Worm (Caenorhabditis elegans) whole organism, L4 larva: ENCODE results near the gene unc-23.

ENCODE experiments used
- ceh-82 ChIP-seq: sonication (generic microtip); optimal IDR thresholded peaks from 2 replicates; lab custom pipeline; 2017; ENCODE audit warnings: missing biosample characterization, missing genetic modification characterization
- hlh-11 ChIP-seq: fragments of 200-800 bp; sonication (Bioruptor generic); optimal IDR thresholded peaks from 2 replicates; lab custom pipeline; 2018; ENCODE audit warnings: mild to moderate bottlenecking, missing genetic modification characterization, missing compliant biosample characterization
- lin-1 ChIP-seq: fragments of 200-800 bp; sonication (Bioruptor generic); IDR thresholded peaks from 2 replicates; pipeline ENCODE4 v1.3.6; 2022; ENCODE audit warnings: missing genetic modification reagents, missing genetic modification characterization, missing compliant biosample characterization
- mdt-29 ChIP-seq: fragments of 200-800 bp; sonication (Bioruptor generic); IDR thresholded peaks from 2 replicates; pipeline ENCODE4 v1.3.6; 2022; ENCODE audit warnings: missing genetic modification reagents, missing genetic modification characterization, missing compliant biosample characterization
- mxl-2 ChIP-seq: fragments of 200-800 bp; sonication (Bioruptor generic); conservative IDR thresholded peaks from 2 replicates; pipeline ENCODE4 v1.3.6; 2022; ENCODE audit warnings: missing genetic modification reagents, missing genetic modification characterization, missing compliant biosample characterization
- pha-4 ChIP-seq, 2 experiments: fragments of 150-350 bp in 1 of 2; fragments of 200-800 bp in 1 of 2; sonication (Bioruptor generic) in 1 of 2; IDR thresholded peaks in 1 of 2; optimal IDR thresholded peaks in 1 of 2; 2 replicates each; pipeline versions ENCODE4 v1.3.6 to Lab custom; 2014 to 2022; ENCODE audit warnings: missing genetic modification characterization in 2 of 2, missing genetic modification reagents in 2 of 2, missing biosample characterization in 1 of 2, missing compliant biosample characterization in 1 of 2
- pqm-1 ChIP-seq: sonication (generic microtip); optimal IDR thresholded peaks from 2 replicates; lab custom pipeline; 2017; ENCODE audit warnings: missing biosample characterization, missing genetic modification characterization
- set-16 ChIP-seq: fragments of 200-800 bp; sonication (Bioruptor generic); IDR thresholded peaks from 2 replicates; pipeline ENCODE4 v1.3.6; 2022; ENCODE audit warnings: missing genetic modification reagents, missing genetic modification characterization, missing compliant biosample characterization
- unc-62 ChIP-seq, 3 experiments: fragments of 150-350 bp in 1 of 3; sonication (generic microtip); optimal IDR thresholded peaks in 2 of 3; peaks in 1 of 3; 1 replicate in 1 of 3; 2 replicates in 2 of 3; lab custom pipeline; 2014 to 2017; ENCODE audit warnings: missing biosample characterization in 3 of 3, missing genetic modification characterization in 3 of 3, missing genetic modification reagents in 3 of 3, missing genotype in 1 of 3
- ztf-11 ChIP-seq: fragments of 150-350 bp; optimal IDR thresholded peaks from 2 replicates; lab custom pipeline; 2014; ENCODE audit warnings: missing biosample characterization, missing genetic modification characterization

ce11 chrV:8972271-8972670 lies 36.1 kb downstream of the unc-23 start, which contains the start of gene nhr-195:
- no peak for TF ChIP-seq hlh-11 (tag; lab: Kevin White, UChicago)
- TF ChIP-seq pha-4 (GFP tag; IDR thresholded peaks at IDR 0.05; lab: Robert Waterston, UW) = no peak
- TF ChIP-seq pha-4 (tag; optimal IDR thresholded peaks at IDR 0.05; lab: Kevin White, UChicago) = no peak
- no peak for TF ChIP-seq ceh-82 (tag; lab: Kevin White, UChicago)
- TF ChIP-seq mdt-29 = no peak
- TF ChIP-seq pqm-1 (tag; lab: Kevin White, UChicago) = no peak
- TF ChIP-seq ztf-11 (tag; lab: Kevin White, UChicago) = no peak
- no peak for TF ChIP-seq lin-1
- no peak for TF ChIP-seq set-16
- TF ChIP-seq mxl-2 (GFP tag; lab: Robert Waterston, UW) = no peak
- no peak for TF ChIP-seq unc-62 (GFP tag; optimal IDR thresholded peaks at IDR 0.05 in 1 of 2; lab: Kevin White, UChicago)
- no peak for TF ChIP-seq unc-62 (tag; optimal IDR thresholded peaks at IDR 0.05; lab: Kevin White, UChicago)
